Worm (Caenorhabditis elegans): ENCODE results near the gene C17H12.3.

DNA sequence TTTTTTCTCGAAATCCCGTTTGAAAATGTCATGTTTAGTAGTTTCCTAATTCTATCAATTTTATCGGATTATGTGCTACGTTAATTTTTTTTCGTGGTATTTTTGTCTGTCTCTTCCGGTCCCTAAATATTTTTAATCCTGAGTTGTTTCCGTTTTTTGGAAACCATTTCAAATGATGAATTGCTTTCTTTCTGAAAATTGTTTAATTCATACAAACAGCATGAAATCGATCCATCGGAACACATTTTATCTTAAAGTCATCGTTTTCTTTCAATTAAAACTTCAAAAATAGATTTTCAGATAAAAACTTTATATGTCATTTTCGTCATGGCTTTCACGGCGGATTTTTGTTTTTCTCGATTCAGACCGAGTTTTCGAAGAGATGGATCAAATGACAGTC, 33.0 kb downstream of the C17H12.3 start, which contains the start of gene spd-3:
- TF ChIP-seq gmeb-2 (tag; optimal IDR thresholded peaks at IDR 0.05) (no peak), unc-86 (tag; optimal IDR thresholded peaks at IDR 0.05) (no peak), hlh-8 (tag; optimal IDR thresholded peaks at IDR 0.05) (no peak), ama-1 (optimal IDR thresholded peaks at IDR 0.05) (no peak), hlh-6 (tag; optimal IDR thresholded peaks at IDR 0.05) (no peak), sox-4 (tag; optimal IDR thresholded peaks at IDR 0.05) (no peak), nhr-11 (tag; optimal IDR thresholded peaks at IDR 0.05) (no peak)

All from whole organism, late embryonic.